Worm (Caenorhabditis elegans) whole organism, midembryonic: ENCODE measurements around the gene Y59E1A.4.

ENCODE experiments used
- T22C8.4 ChIP-seq: fragments of 200-800 bp; sonication (Bioruptor generic); IDR thresholded peaks from 2 replicates; pipeline ENCODE4 v1.3.6; 2022; ENCODE audit warnings: missing genetic modification characterization, missing compliant biosample characterization
- cog-1 ChIP-seq: sonication (generic microtip); optimal IDR thresholded peaks from 2 replicates; lab custom pipeline; 2016; ENCODE audit warnings: missing genetic modification characterization, missing compliant biosample characterization
- klf-2 ChIP-seq: fragments of 200-800 bp; sonication (Bioruptor generic); conservative IDR thresholded peaks from 2 replicates; pipeline ENCODE4 v1.3.6; 2022; ENCODE audit warnings: missing genetic modification reagents, missing genetic modification characterization, missing compliant biosample characterization
- med-1 ChIP-seq: sonication (generic microtip); optimal IDR thresholded peaks from 2 replicates; lab custom pipeline; 2017; ENCODE audit warnings: missing genetic modification characterization, mild to moderate bottlenecking, missing compliant biosample characterization, antibody characterized with exemption, missing genetic modification reagents; ENCODE audit not compliant: insufficient read depth
- tab-1 ChIP-seq: fragments of 200-800 bp; sonication (Bioruptor generic); IDR thresholded peaks from 2 replicates; pipeline ENCODE4 v1.3.6; 2022; ENCODE audit warnings: missing genetic modification characterization, missing compliant biosample characterization
- ztf-23 ChIP-seq: fragments of 200-800 bp; sonication (Bioruptor generic); IDR thresholded peaks from 2 replicates; pipeline ENCODE4 v1.3.6; 2022; ENCODE audit warnings: missing genetic modification reagents, missing genetic modification characterization, missing compliant biosample characterization

ce11 chrX:1897243-1897642, 42.5 kb downstream of the Y59E1A.4 start, which contains the start of gene B0294.1:
- TF ChIP-seq tab-1 (GFP tag; lab: Robert Waterston, UW) = no peak
- no peak for TF ChIP-seq klf-2 (GFP tag; lab: Robert Waterston, UW)
- TF ChIP-seq med-1 (GFP tag; lab: Kevin White, UChicago) = no peak
- no peak for TF ChIP-seq T22C8.4
- TF ChIP-seq ztf-23 (GFP tag; lab: Robert Waterston, UW) = no peak
- no peak for TF ChIP-seq cog-1 (tag; lab: Kevin White, UChicago)
